Fruit fly (Drosophila melanogaster): Measurements from ENCODE around the gene pths.

pths gene

DNA sequence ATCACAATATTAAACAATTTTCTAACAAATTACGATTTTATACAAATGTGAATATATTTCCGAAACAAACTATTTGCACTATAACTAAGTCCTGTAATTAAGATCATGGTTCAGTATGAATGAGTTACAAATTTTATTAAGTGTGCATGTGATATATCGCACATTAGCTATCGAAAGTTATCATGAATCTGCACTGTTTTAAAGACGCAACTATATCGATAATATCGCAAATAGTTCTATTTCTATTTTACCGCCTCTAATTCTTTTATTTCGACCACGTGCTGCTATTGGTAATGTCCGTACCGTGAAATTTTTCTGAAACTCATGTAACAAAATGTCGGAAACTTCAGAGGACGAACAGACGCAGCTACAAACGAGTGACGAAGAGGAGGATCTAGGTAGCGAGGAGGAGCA, at the start of gene pths:
Gene pths, plus strand, starts transcription at position 258 of the 414 bp plus-strand sequence.
- TF ChIP-seq HLH3B (GFP tag; IDR thresholded peaks at IDR 0.05) (0 out of 2 replicates have a peak, but pooled peaks have one; percentile 4), CG10147 (GFP tag; optimal IDR thresholded peaks at IDR 0.05) (no peak), CG32532 (GFP tag; IDR thresholded peaks at IDR 0.05) (peak; percentile 65), sim (GFP tag; IDR thresholded peaks at IDR 0.05) (no peak), repo (GFP tag; optimal IDR thresholded peaks at IDR 0.05) (no peak), CG10274 (GFP tag; optimal IDR thresholded peaks at IDR 0.05) (no peak), Side (GFP tag; optimal IDR thresholded peaks at IDR 0.05) (no peak), tll (GFP tag; optimal IDR thresholded peaks at IDR 0.05) (no peak), al (GFP tag; IDR thresholded peaks at IDR 0.05) (no peak), gce (GFP tag; IDR thresholded peaks at IDR 0.05) (no peak), CG11696 (GFP tag; IDR thresholded peaks at IDR 0.05) (no peak), YL-1 (GFP tag; optimal IDR thresholded peaks at IDR 0.05) (peak; percentile 60), Usf (GFP tag; optimal IDR thresholded peaks at IDR 0.05) (peak; percentile 45), nom (GFP tag; optimal IDR thresholded peaks at IDR 0.05) (no peak), Poxn (GFP tag; IDR thresholded peaks at IDR 0.05) (no peak), Dfd (GFP tag; optimal IDR thresholded peaks at IDR 0.05) (peak in 1 of 2 experiments; percentile 73), CG18599 (GFP tag; optimal IDR thresholded peaks at IDR 0.05) (no peak), CG5953 (GFP tag; IDR thresholded peaks at IDR 0.05) (no peak), hb (GFP tag; IDR thresholded peaks at IDR 0.05; ENCODE audit: partially characterized antibody) (peak; percentile 78), CG11085 (GFP tag; IDR thresholded peaks at IDR 0.05) (peak; percentile 58; the same call in 1 of the 2 replicates), aop (GFP tag; IDR thresholded peaks at IDR 0.05) (no peak), br (optimal IDR thresholded peaks at IDR 0.05) (no peak), CG6854 (GFP tag; optimal IDR thresholded peaks at IDR 0.05) (no peak), HmgZ (tag; optimal IDR thresholded peaks at IDR 0.05) (peak; percentile 3), nerfin-1 (tag; optimal IDR thresholded peaks at IDR 0.05) (no peak), CG31224 (GFP tag; IDR thresholded peaks at IDR 0.05) (no peak), D19B (GFP tag; optimal IDR thresholded peaks at IDR 0.05) (no peak), tup (GFP tag; optimal IDR thresholded peaks at IDR 0.05) (no peak), Scr (GFP tag; IDR thresholded peaks at IDR 0.05; ENCODE audit: partially characterized antibody) (peak; percentile 77), CG2116 (GFP tag; optimal IDR thresholded peaks at IDR 0.05) (peak; percentile 96), CG4282 (GFP tag; optimal IDR thresholded peaks at IDR 0.05) (no peak), CG12299 (tag; optimal IDR thresholded peaks at IDR 0.05) (no peak), CrebB (tag; optimal IDR thresholded peaks at IDR 0.05) (no peak), CG7271 (tag; optimal IDR thresholded peaks at IDR 0.05) (no peak), ERR (GFP tag; optimal IDR thresholded peaks at IDR 0.05) (peak; percentile 40), Dek (tag; optimal IDR thresholded peaks at IDR 0.05) (no peak), CG9876 (GFP tag; optimal IDR thresholded peaks at IDR 0.05) (peak; percentile 49), Spps (tag; optimal IDR thresholded peaks at IDR 0.05) (no peak), croc (GFP tag; conservative IDR thresholded peaks at IDR 0.05) (no peak), ranshi (GFP tag; IDR thresholded peaks at IDR 0.05) (0 out of 2 replicates have a peak, but pooled peaks have one; percentile 41), CG6765 (GFP tag; optimal IDR thresholded peaks at IDR 0.05) (no peak), Oaz (GFP tag; IDR thresholded peaks at IDR 0.05) (no peak), gem (tag; optimal IDR thresholded peaks at IDR 0.05) (no peak), trem (tag; optimal IDR thresholded peaks at IDR 0.05) (peak; percentile 61), CG8290 (GFP tag; optimal IDR thresholded peaks at IDR 0.05) (peak; percentile 45), CG8290 (tag; optimal IDR thresholded peaks at IDR 0.05) (peak in 1 of 2 experiments; percentile 84), CG2202 (tag; optimal IDR thresholded peaks at IDR 0.05) (no peak), hth (optimal IDR thresholded peaks at IDR 0.05) (no peak), bowl (GFP tag; IDR thresholded peaks at IDR 0.05) (no peak), CG16863 (GFP tag; optimal IDR thresholded peaks at IDR 0.05) (no peak), CG7928 (GFP tag; optimal IDR thresholded peaks at IDR 0.05) (no peak), CG42726 (GFP tag; IDR thresholded peaks at IDR 0.05; ENCODE audit: partially characterized antibody) (peak; percentile 83)
